Fruit fly (Drosophila melanogaster): ENCODE measurements around the gene Cyp6a16.

Gene Cyp6a16

dm6 chr2L:5610108-5610507 is 13.5 kb downstream of the Cyp6a16 start:
- TF ChIP-seq CG17829 (tag; optimal IDR thresholded peaks at IDR 0.05): no peak
- TF ChIP-seq Dad (GFP tag; optimal IDR thresholded peaks at IDR 0.05): no peak
- TF ChIP-seq CG15479 (GFP tag; optimal IDR thresholded peaks at IDR 0.05): no peak
- TF ChIP-seq tio (GFP tag; optimal IDR thresholded peaks at IDR 0.05): no peak
- TF ChIP-seq CG8478 (optimal IDR thresholded peaks at IDR 0.05): no peak
- TF ChIP-seq Dek (tag; optimal IDR thresholded peaks at IDR 0.05): no peak
- no peak for TF ChIP-seq CG12659 (GFP tag; optimal IDR thresholded peaks at IDR 0.05)
- peak; percentile 58; the same call in 1 of the 3 replicates for TF ChIP-seq zfh1 (GFP tag; IDR thresholded peaks at IDR 0.05)
- TF ChIP-seq NK7.1 (GFP tag; optimal IDR thresholded peaks at IDR 0.05): no peak
- TF ChIP-seq CG10366 (GFP tag; IDR thresholded peaks at IDR 0.05): no peak
- no peak for TF ChIP-seq ase (GFP tag; IDR thresholded peaks at IDR 0.05)
- TF ChIP-seq MTF-1 (GFP tag; optimal IDR thresholded peaks at IDR 0.05; ENCODE audit: borderline replicate concordance): no peak
- no peak for TF ChIP-seq CG33557 (GFP tag; optimal IDR thresholded peaks at IDR 0.05)
- TF ChIP-seq CG4707 (GFP tag; optimal IDR thresholded peaks at IDR 0.05): peak; percentile 69
- TF ChIP-seq ci (GFP tag; IDR thresholded peaks at IDR 0.05): peak; percentile 19; the same call in 1 of the 3 replicates
- TF ChIP-seq pan (optimal IDR thresholded peaks at IDR 0.05): no peak
- no peak for TF ChIP-seq pan (GFP tag; optimal IDR thresholded peaks at IDR 0.05 in 1 of 2, IDR thresholded peaks at IDR 0.05 in 1 of 2)
- no peak for TF ChIP-seq lov (optimal IDR thresholded peaks at IDR 0.05)
- TF ChIP-seq lov (GFP tag; IDR thresholded peaks at IDR 0.05): no peak
- no peak for TF ChIP-seq CG16813 (GFP tag; IDR thresholded peaks at IDR 0.05; ENCODE audit: partially characterized antibody)
- TF ChIP-seq CG7786 (GFP tag; optimal IDR thresholded peaks at IDR 0.05): no peak
- no peak for TF ChIP-seq NfI (GFP tag; optimal IDR thresholded peaks at IDR 0.05)
- TF ChIP-seq Trl (optimal IDR thresholded peaks at IDR 0.05): no peak
- TF ChIP-seq Trl (GFP tag; optimal IDR thresholded peaks at IDR 0.05): no peak
- no peak for TF ChIP-seq ro (GFP tag; IDR thresholded peaks at IDR 0.05)
- no peak for TF ChIP-seq emc (GFP tag; optimal IDR thresholded peaks at IDR 0.05)
- TF ChIP-seq fru (optimal IDR thresholded peaks at IDR 0.05): no peak
- TF ChIP-seq slp2 (GFP tag; optimal IDR thresholded peaks at IDR 0.05): no peak
- no peak for TF ChIP-seq CTCF (GFP tag; optimal IDR thresholded peaks at IDR 0.05)
- TF ChIP-seq Ptx1 (GFP tag; IDR thresholded peaks at IDR 0.05): peak; percentile 42
- no peak for TF ChIP-seq jigr1 (GFP tag; IDR thresholded peaks at IDR 0.05)
- no peak for TF ChIP-seq repo (GFP tag; optimal IDR thresholded peaks at IDR 0.05)
- no peak for TF ChIP-seq CG2129 (GFP tag; IDR thresholded peaks at IDR 0.05; ENCODE audit: partially characterized antibody)
- TF ChIP-seq CG17186 (GFP tag; optimal IDR thresholded peaks at IDR 0.05): no peak
- no peak for TF ChIP-seq unpg (GFP tag; optimal IDR thresholded peaks at IDR 0.05)
- TF ChIP-seq CG2678 (tag; optimal IDR thresholded peaks at IDR 0.05): no peak
- TF ChIP-seq D19A (tag; optimal IDR thresholded peaks at IDR 0.05): peak; percentile 49
- no peak for TF ChIP-seq CG9876 (GFP tag; optimal IDR thresholded peaks at IDR 0.05)
- TF ChIP-seq dpn (GFP tag; optimal IDR thresholded peaks at IDR 0.05): peak in 1 of 2 experiments; percentile 35
- no peak for TF ChIP-seq CG31224 (GFP tag; IDR thresholded peaks at IDR 0.05)
- no peak for TF ChIP-seq CG13296 (GFP tag; optimal IDR thresholded peaks at IDR 0.05)
- peak; percentile 22 for TF ChIP-seq Hsf (GFP tag; optimal IDR thresholded peaks at IDR 0.05)
- no peak for TF ChIP-seq CG17568 (GFP tag; optimal IDR thresholded peaks at IDR 0.05)
- peak; percentile 60 for TF ChIP-seq CG6813 (GFP tag; optimal IDR thresholded peaks at IDR 0.05)
- peak; percentile 20 for TF ChIP-seq fd102C (GFP tag; optimal IDR thresholded peaks at IDR 0.05)
- no peak for TF ChIP-seq CG11456 (GFP tag; IDR thresholded peaks at IDR 0.05)
- no peak for TF ChIP-seq CG11093 (GFP tag; IDR thresholded peaks at IDR 0.05)
- no peak for TF ChIP-seq Hr78 (GFP tag; optimal IDR thresholded peaks at IDR 0.05)
- no peak; the same call in 1 of the 2 replicates for TF ChIP-seq sob (GFP tag; IDR thresholded peaks at IDR 0.05)
- peak; percentile 35 for TF ChIP-seq CG30403 (GFP tag; optimal IDR thresholded peaks at IDR 0.05)
- TF ChIP-seq z (GFP tag; IDR thresholded peaks at IDR 0.05): no peak
- TF ChIP-seq ken (GFP tag; IDR thresholded peaks at IDR 0.05): 0 out of 3 replicates have a peak, but pooled peaks have one; percentile 32
- no peak for TF ChIP-seq CG4328 (GFP tag; optimal IDR thresholded peaks at IDR 0.05)
- no peak for TF ChIP-seq CG8281 (tag; optimal IDR thresholded peaks at IDR 0.05)

Measured in whole organism, embryonic.